Fruit fly (Drosophila melanogaster) whole organism, adult: ENCODE measurements around the gene emei.

Experiments used
- CG11617 ChIP-seq: fragments of 200-800 bp; sonication (Bioruptor generic); optimal IDR thresholded peaks from 2 replicates; lab custom pipeline; 2017; ENCODE audit warnings: mild to moderate bottlenecking, missing biosample characterization, missing genetic modification reagents, missing genetic modification characterization
- CG1620 ChIP-seq: fragments of 200-800 bp; sonication (Bioruptor generic); optimal IDR thresholded peaks from 2 replicates; lab custom pipeline; 2016; ENCODE audit warnings: missing biosample characterization, missing genetic modification characterization
- CG33017 ChIP-seq: fragments of 200-800 bp; sonication (Bioruptor generic); optimal IDR thresholded peaks from 2 replicates; lab custom pipeline; 2018; ENCODE audit warnings: missing biosample characterization, mild to moderate bottlenecking, missing genetic modification characterization, moderate library complexity
- CG5204 ChIP-seq: fragments of 200-800 bp; sonication (Bioruptor generic); optimal IDR thresholded peaks from 2 replicates; lab custom pipeline; 2016; ENCODE audit warnings: missing biosample characterization, missing genetic modification characterization
- Hr96 ChIP-seq: fragments of 200-800 bp; sonication (Bioruptor generic); optimal IDR thresholded peaks from 2 replicates; lab custom pipeline; 2016; ENCODE audit warnings: missing biosample characterization, missing genetic modification characterization
- Mnt ChIP-seq: fragments of 200-800 bp; sonication (Bioruptor generic); optimal IDR thresholded peaks from 2 replicates; lab custom pipeline; 2016; ENCODE audit warnings: missing biosample characterization, mild to moderate bottlenecking, missing genetic modification characterization
- cnc ChIP-seq, 2 experiments: fragments of >200 bp; optimal IDR thresholded peaks; 2 replicates each; lab custom pipeline; 2017
- kay ChIP-seq: fragments of 200-800 bp; sonication (Bioruptor generic); peaks from one replicate; lab custom pipeline; 2016; ENCODE audit warnings: missing biosample characterization, missing genetic modification characterization, borderline replicate concordance

- TF ChIP-seq CG33017 (tag; lab: Kevin White, UChicago) (no peak), CG11617 (no peak), cnc (optimal IDR thresholded peaks at IDR 0.05; lab: Kevin White, UChicago) (no peak), kay (no peak), CG1620 (GFP tag; lab: Kevin White, UChicago) (no peak), Hr96 (GFP tag; lab: Kevin White, UChicago) (no peak), CG5204 (no peak), Mnt (GFP tag; lab: Kevin White, UChicago) (no peak)
Measured at dm6 chr3L:11102930-11103329, 6.6 kb upstream of the emei start, which contains the start of gene Elo68alpha.
